Worm (Caenorhabditis elegans): Measurements from ENCODE around the gene chtb-2.

The chtb-2 gene

ce11 chrIII:6479439-6479838 lies 3.6 kb upstream of the chtb-2 start:
- no peak for TF ChIP-seq hmbx-1 (tag; optimal IDR thresholded peaks at IDR 0.05)
- TF ChIP-seq ceh-36 (tag; optimal IDR thresholded peaks at IDR 0.05): no peak
- no peak for TF ChIP-seq F13C5.2 (tag; optimal IDR thresholded peaks at IDR 0.05)
- no peak for TF ChIP-seq ets-7 (tag; optimal IDR thresholded peaks at IDR 0.05)
- TF ChIP-seq B0310.2 (tag; optimal IDR thresholded peaks at IDR 0.05): no peak
- no peak for TF ChIP-seq flt-1 (GFP tag; IDR thresholded peaks at IDR 0.05)
- TF ChIP-seq hmg-4 (GFP tag; optimal IDR thresholded peaks at IDR 0.05): no peak
- no peak for TF ChIP-seq pes-1 (GFP tag; IDR thresholded peaks at IDR 0.05)
- no peak for TF ChIP-seq tra-4 (tag; optimal IDR thresholded peaks at IDR 0.05)
- no peak for TF ChIP-seq hnd-1 (tag; optimal IDR thresholded peaks at IDR 0.05)
- TF ChIP-seq tbx-37 (GFP tag; conservative IDR thresholded peaks at IDR 0.05): no peak
- no peak for TF ChIP-seq ceh-13 (GFP tag; optimal IDR thresholded peaks at IDR 0.05)
- TF ChIP-seq sea-1 (GFP tag; conservative IDR thresholded peaks at IDR 0.05): no peak
- no peak for TF ChIP-seq aly-1 (tag; optimal IDR thresholded peaks at IDR 0.05)
- no peak for TF ChIP-seq ama-1 (optimal IDR thresholded peaks at IDR 0.05)
- TF ChIP-seq tbx-11 (GFP tag; IDR thresholded peaks at IDR 0.05): no peak
- TF ChIP-seq scrt-1 (GFP tag; IDR thresholded peaks at IDR 0.05): no peak

ce11 chrIII:6488916-6489315 lies 5.9 kb downstream of the chtb-2 start:
- no peak for TF ChIP-seq ama-1 (optimal IDR thresholded peaks at IDR 0.05)
- no peak for TF ChIP-seq F13C5.2 (tag; optimal IDR thresholded peaks at IDR 0.05)
- TF ChIP-seq B0310.2 (tag; optimal IDR thresholded peaks at IDR 0.05): no peak
- no peak for TF ChIP-seq flt-1 (GFP tag; IDR thresholded peaks at IDR 0.05)
- no peak for TF ChIP-seq aly-1 (tag; optimal IDR thresholded peaks at IDR 0.05)
- no peak for TF ChIP-seq ets-7 (tag; optimal IDR thresholded peaks at IDR 0.05)
- no peak for TF ChIP-seq tbx-37 (GFP tag; conservative IDR thresholded peaks at IDR 0.05)
- TF ChIP-seq ceh-13 (GFP tag; optimal IDR thresholded peaks at IDR 0.05): no peak
- no peak for TF ChIP-seq pes-1 (GFP tag; IDR thresholded peaks at IDR 0.05)
- no peak for TF ChIP-seq ceh-36 (tag; optimal IDR thresholded peaks at IDR 0.05)
- TF ChIP-seq sea-1 (GFP tag; conservative IDR thresholded peaks at IDR 0.05): no peak
- TF ChIP-seq scrt-1 (GFP tag; IDR thresholded peaks at IDR 0.05): no peak
- no peak for TF ChIP-seq tbx-11 (GFP tag; IDR thresholded peaks at IDR 0.05)
- no peak for TF ChIP-seq hmg-4 (GFP tag; optimal IDR thresholded peaks at IDR 0.05)
- TF ChIP-seq hnd-1 (tag; optimal IDR thresholded peaks at IDR 0.05): no peak

ce11 chrIII:6489493-6489892 lies 6.5 kb downstream of the chtb-2 start, which contains the start of gene rpt-3:
rpt-3 (plus strand) TSS chrIII:6489793.
- TF ChIP-seq aly-1 (tag; optimal IDR thresholded peaks at IDR 0.05) (no peak), tra-4 (tag; optimal IDR thresholded peaks at IDR 0.05) (no peak), tbx-11 (GFP tag; IDR thresholded peaks at IDR 0.05) (no peak), ama-1 (optimal IDR thresholded peaks at IDR 0.05) (no peak), hmbx-1 (tag; optimal IDR thresholded peaks at IDR 0.05) (no peak), hnd-1 (tag; optimal IDR thresholded peaks at IDR 0.05) (no peak), B0310.2 (tag; optimal IDR thresholded peaks at IDR 0.05) (no peak), ceh-13 (GFP tag; optimal IDR thresholded peaks at IDR 0.05) (no peak), scrt-1 (GFP tag; IDR thresholded peaks at IDR 0.05) (no peak)

- TF ChIP-seq hmg-4 (GFP tag; optimal IDR thresholded peaks at IDR 0.05): no peak
- no peak for TF ChIP-seq B0310.2 (tag; optimal IDR thresholded peaks at IDR 0.05)
- TF ChIP-seq hmbx-1 (tag; optimal IDR thresholded peaks at IDR 0.05): no peak
- TF ChIP-seq scrt-1 (GFP tag; IDR thresholded peaks at IDR 0.05): no peak
- TF ChIP-seq tbx-37 (GFP tag; conservative IDR thresholded peaks at IDR 0.05): no peak
- no peak for TF ChIP-seq ceh-36 (tag; optimal IDR thresholded peaks at IDR 0.05)
- no peak for TF ChIP-seq pes-1 (GFP tag; IDR thresholded peaks at IDR 0.05)
- TF ChIP-seq ceh-13 (GFP tag; optimal IDR thresholded peaks at IDR 0.05): no peak
- no peak for TF ChIP-seq hnd-1 (tag; optimal IDR thresholded peaks at IDR 0.05)
- TF ChIP-seq sea-1 (GFP tag; conservative IDR thresholded peaks at IDR 0.05): no peak
- no peak for TF ChIP-seq flt-1 (GFP tag; IDR thresholded peaks at IDR 0.05)
- no peak for TF ChIP-seq ets-7 (tag; optimal IDR thresholded peaks at IDR 0.05)
- TF ChIP-seq tbx-11 (GFP tag; IDR thresholded peaks at IDR 0.05): no peak
Observed at ce11 chrIII:6490989-6491388, 8.0 kb downstream of the chtb-2 start.

ce11 chrIII:6492807-6493206 lies 9.8 kb downstream of the chtb-2 start, which contains the start of gene srb-11:
srb-11 (minus strand) TSS chrIII:6492907.
- no peak for TF ChIP-seq hmbx-1 (tag; optimal IDR thresholded peaks at IDR 0.05)
- no peak for TF ChIP-seq scrt-1 (GFP tag; IDR thresholded peaks at IDR 0.05)
- TF ChIP-seq aly-1 (tag; optimal IDR thresholded peaks at IDR 0.05): no peak
- TF ChIP-seq pes-1 (GFP tag; IDR thresholded peaks at IDR 0.05): no peak
- no peak for TF ChIP-seq sea-1 (GFP tag; conservative IDR thresholded peaks at IDR 0.05)
- no peak for TF ChIP-seq tbx-37 (GFP tag; conservative IDR thresholded peaks at IDR 0.05)
- TF ChIP-seq ceh-13 (GFP tag; optimal IDR thresholded peaks at IDR 0.05): no peak
- no peak for TF ChIP-seq F13C5.2 (tag; optimal IDR thresholded peaks at IDR 0.05)
- no peak for TF ChIP-seq ets-7 (tag; optimal IDR thresholded peaks at IDR 0.05)

ce11 chrIII:6495191-6495723 lies 12.2 kb downstream of the chtb-2 start, which contains the start of gene F23F12.13:
F23F12.13 (plus strand) TSS chrIII:6495673.
- TF ChIP-seq ceh-13 (GFP tag; optimal IDR thresholded peaks at IDR 0.05) (no peak), ceh-36 (tag; optimal IDR thresholded peaks at IDR 0.05) (no peak), pes-1 (GFP tag; IDR thresholded peaks at IDR 0.05) (no peak), flt-1 (GFP tag; IDR thresholded peaks at IDR 0.05) (no peak), ets-7 (tag; optimal IDR thresholded peaks at IDR 0.05) (no peak), aly-1 (tag; optimal IDR thresholded peaks at IDR 0.05) (no peak), tbx-11 (GFP tag; IDR thresholded peaks at IDR 0.05) (no peak), sea-1 (GFP tag; conservative IDR thresholded peaks at IDR 0.05) (no peak)

- TF ChIP-seq aly-1 (tag; optimal IDR thresholded peaks at IDR 0.05) (no peak), scrt-1 (GFP tag; IDR thresholded peaks at IDR 0.05) (no peak), hnd-1 (tag; optimal IDR thresholded peaks at IDR 0.05) (no peak), ceh-36 (tag; optimal IDR thresholded peaks at IDR 0.05) (no peak), tbx-37 (GFP tag; conservative IDR thresholded peaks at IDR 0.05) (no peak), ets-7 (tag; optimal IDR thresholded peaks at IDR 0.05) (no peak), ama-1 (optimal IDR thresholded peaks at IDR 0.05) (no peak), sea-1 (GFP tag; conservative IDR thresholded peaks at IDR 0.05) (no peak), hmbx-1 (tag; optimal IDR thresholded peaks at IDR 0.05) (no peak), tbx-11 (GFP tag; IDR thresholded peaks at IDR 0.05) (no peak), F13C5.2 (tag; optimal IDR thresholded peaks at IDR 0.05) (no peak)
Observed at ce11 chrIII:6498176-6498575, 15.2 kb downstream of the chtb-2 start, which contains the start of gene sdz-15. sdz-15 (plus strand) TSS chrIII:6498476.
